Worm (Caenorhabditis elegans) whole organism, young adult: ENCODE measurements around the gene gst-2.

Experiments used
- B0019.2 ChIP-seq: fragments of 200-800 bp; sonication (Bioruptor generic); conservative IDR thresholded peaks from 2 replicates; pipeline ENCODE4 v1.3.6; 2022; ENCODE audit warnings: missing genetic modification reagents, missing genetic modification characterization, missing compliant biosample characterization
- C17E4.6 ChIP-seq: fragments of 200-800 bp; sonication (Bioruptor generic); IDR thresholded peaks from 2 replicates; pipeline ENCODE4 v1.3.6; 2022; ENCODE audit warnings: missing genetic modification reagents, missing genetic modification characterization, missing compliant biosample characterization
- ama-1 ChIP-seq, 3 experiments: fragments of 150-350 bp in 1 of 3; sonication (generic microtip) in 2 of 3; optimal IDR thresholded peaks; 2 replicates each; lab custom pipeline; 2014 to 2018; ENCODE audit warnings: missing biosample characterization in 2 of 3, missing genetic modification characterization in 2 of 3, missing genetic modification reagents in 2 of 3
- atf-7 ChIP-seq: sonication (generic microtip); optimal IDR thresholded peaks from 2 replicates; lab custom pipeline; 2017; ENCODE audit warnings: mild to moderate bottlenecking, missing genetic modification characterization, missing compliant biosample characterization
- bed-2 ChIP-seq: fragments of 200-800 bp; sonication (Bioruptor generic); IDR thresholded peaks from 2 replicates; pipeline ENCODE4 v1.3.6; 2022; ENCODE audit warnings: missing genetic modification reagents, missing genetic modification characterization, missing compliant biosample characterization
- ceh-79 ChIP-seq: sonication (generic microtip); optimal IDR thresholded peaks from 2 replicates; lab custom pipeline; 2017; ENCODE audit warnings: mild to moderate bottlenecking, missing genetic modification characterization, missing compliant biosample characterization
- dpl-1 ChIP-seq: fragments of 150-350 bp; optimal IDR thresholded peaks from 2 replicates; lab custom pipeline; 2014; ENCODE audit warnings: missing biosample characterization, missing genetic modification reagents, missing genetic modification characterization
- lin-26 ChIP-seq: fragments of 200-800 bp; sonication (Bioruptor generic); IDR thresholded peaks from 2 replicates; pipeline ENCODE4 v1.3.6; 2022; ENCODE audit warnings: missing genetic modification reagents, missing genetic modification characterization, missing compliant biosample characterization
- lin-35 ChIP-seq, 3 experiments: fragments of 150-350 bp in 2 of 3; sonication (generic microtip) in 1 of 3; optimal IDR thresholded peaks; 2 replicates each; lab custom pipeline; 2014 to 2018; ENCODE audit warnings: missing biosample characterization in 3 of 3, missing genetic modification characterization in 3 of 3, missing genetic modification reagents in 3 of 3
- lir-1 ChIP-seq: fragments of 200-800 bp; sonication (Bioruptor generic); conservative IDR thresholded peaks from 2 replicates; pipeline ENCODE4 v1.3.6; 2022; ENCODE audit warnings: missing genetic modification reagents, missing genetic modification characterization, missing compliant biosample characterization
- nfyb-1 ChIP-seq: fragments of 200-800 bp; sonication (Bioruptor generic); IDR thresholded peaks from 2 replicates; pipeline ENCODE4 v1.3.6; 2022; ENCODE audit warnings: missing genetic modification reagents, missing genetic modification characterization, missing compliant biosample characterization
- rcor-1 ChIP-seq: fragments of 200-800 bp; sonication (Bioruptor generic); IDR thresholded peaks from 2 replicates; pipeline ENCODE4 v1.3.6; 2022; ENCODE audit warnings: missing genetic modification reagents, missing genetic modification characterization, missing compliant biosample characterization
- snpc-4 ChIP-seq, 5 experiments: fragments of 150-350 bp in 1 of 5; sonication (generic microtip) in 4 of 5; optimal IDR thresholded peaks; 2 replicates each; lab custom pipeline; 2014 to 2018; ENCODE audit warnings: missing genetic modification characterization in 5 of 5, missing biosample characterization in 3 of 5, antibody characterized with exemption in 2 of 5, mild to moderate bottlenecking in 2 of 5, missing compliant biosample characterization in 2 of 5, missing genotype in 2 of 5, moderate library complexity in 2 of 5, missing genetic modification reagents in 1 of 5
- zfh-2 ChIP-seq: fragments of 200-800 bp; sonication (Bioruptor generic); conservative IDR thresholded peaks from 2 replicates; pipeline ENCODE4 v1.3.6; 2022; ENCODE audit warnings: missing genetic modification reagents, missing genetic modification characterization, missing compliant biosample characterization

DNA sequence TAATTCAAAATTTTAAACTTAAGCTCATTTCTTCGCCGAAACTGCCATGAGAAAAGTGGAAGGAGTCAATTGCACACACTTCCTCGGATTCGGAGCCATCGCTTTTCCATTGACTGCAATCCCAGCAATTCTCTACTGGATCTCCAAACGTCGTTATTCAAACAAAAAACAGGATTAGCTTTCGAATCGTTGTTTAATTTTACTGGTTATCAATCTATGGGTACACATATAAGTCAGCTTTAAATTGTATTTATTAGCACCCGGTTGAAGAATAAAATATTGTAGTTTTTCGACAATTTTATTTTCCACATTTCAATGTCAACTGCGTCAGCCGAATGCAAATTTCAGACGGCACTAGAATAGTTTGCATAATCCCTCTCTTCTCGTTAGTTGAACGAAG, 11.9 kb downstream of the gst-2 start, which contains the start of gene glt-3:
- no peak for TF ChIP-seq B0019.2 (GFP tag; lab: Robert Waterston, UW)
- TF ChIP-seq dpl-1 (GFP tag; lab: Kevin White, UChicago) = no peak
- no peak for TF ChIP-seq ama-1 (optimal IDR thresholded peaks at IDR 0.05; lab: Kevin White, UChicago)
- no peak for TF ChIP-seq ama-1 (GFP tag; optimal IDR thresholded peaks at IDR 0.05; lab: Kevin White, UChicago)
- no peak for TF ChIP-seq bed-2 (GFP tag; lab: Robert Waterston, UW)
- TF ChIP-seq atf-7 (tag; lab: Kevin White, UChicago) = no peak
- no peak for TF ChIP-seq zfh-2 (GFP tag; lab: Robert Waterston, UW)
- TF ChIP-seq rcor-1 (GFP tag; lab: Robert Waterston, UW) = no peak
- TF ChIP-seq nfyb-1 = no peak
- TF ChIP-seq lir-1 = no peak
- no peak for TF ChIP-seq lin-35 (GFP tag; optimal IDR thresholded peaks at IDR 0.05; lab: Kevin White, UChicago)
- no peak for TF ChIP-seq C17E4.6 (GFP tag; lab: Robert Waterston, UW)
- no peak for TF ChIP-seq lin-26
- no peak for TF ChIP-seq ceh-79 (tag; lab: Kevin White, UChicago)
- no peak for TF ChIP-seq snpc-4 (GFP tag; optimal IDR thresholded peaks at IDR 0.05; lab: Kevin White, UChicago)
- no peak for TF ChIP-seq snpc-4 (tag; optimal IDR thresholded peaks at IDR 0.05; lab: Kevin White, UChicago)
